Worm (Caenorhabditis elegans) whole organism, L3 larva: ENCODE measurements around the gene rpoa-12.

Experiments
- ZK546.5 ChIP-seq: sonication (generic microtip); optimal IDR thresholded peaks from 2 replicates; lab custom pipeline; 2017; ENCODE audit warnings: missing biosample characterization, missing genetic modification characterization
- aly-2 ChIP-seq: fragments of 150-350 bp; optimal IDR thresholded peaks from 2 replicates; lab custom pipeline; 2014; ENCODE audit warnings: missing biosample characterization, missing genetic modification characterization
- ama-1 ChIP-seq: fragments of 150-350 bp; optimal IDR thresholded peaks from 2 replicates; lab custom pipeline; 2018
- ceh-82 ChIP-seq: fragments of 150-350 bp; optimal IDR thresholded peaks from 2 replicates; lab custom pipeline; 2014; ENCODE audit warnings: missing biosample characterization, missing genetic modification characterization
- daf-12 ChIP-seq: fragments of 150-350 bp; optimal IDR thresholded peaks from 2 replicates; lab custom pipeline; 2014; ENCODE audit warnings: missing biosample characterization, missing genetic modification reagents, missing genetic modification characterization
- egl-5 ChIP-seq: fragments of 150-350 bp; optimal IDR thresholded peaks from 2 replicates; lab custom pipeline; 2017; ENCODE audit warnings: missing biosample characterization, missing genetic modification reagents, missing genetic modification characterization, inconsistent platforms
- elt-1 ChIP-seq: fragments of 150-350 bp; optimal IDR thresholded peaks from 2 replicates; lab custom pipeline; 2014; ENCODE audit warnings: missing biosample characterization, missing genetic modification characterization
- elt-2 ChIP-seq: sonication (generic microtip); optimal IDR thresholded peaks from 2 replicates; lab custom pipeline; 2016; ENCODE audit warnings: missing genetic modification reagents, mild to moderate bottlenecking, missing genetic modification characterization, missing compliant biosample characterization
- eor-1 ChIP-seq, 2 experiments: fragments of 150-350 bp; optimal IDR thresholded peaks; 2 replicates each; lab custom pipeline; 2014 to 2018; ENCODE audit warnings: missing biosample characterization in 2 of 2, missing genetic modification characterization in 2 of 2
- fkh-10 ChIP-seq: sonication (generic microtip); optimal IDR thresholded peaks from 2 replicates; lab custom pipeline; 2017; ENCODE audit warnings: missing biosample characterization, missing genetic modification reagents, missing genetic modification characterization
- fkh-2 ChIP-seq: fragments of 150-350 bp; optimal IDR thresholded peaks from 2 replicates; lab custom pipeline; 2014; ENCODE audit warnings: missing biosample characterization, missing genetic modification reagents, missing genetic modification characterization
- fos-1 ChIP-seq: fragments of 150-350 bp; optimal IDR thresholded peaks from 2 replicates; lab custom pipeline; 2014; ENCODE audit warnings: missing biosample characterization, missing genetic modification characterization
- hmg-11 ChIP-seq: sonication (generic microtip); optimal IDR thresholded peaks from 2 replicates; lab custom pipeline; 2016; ENCODE audit warnings: missing genetic modification characterization, missing compliant biosample characterization
- lin-15B ChIP-seq: fragments of 150-350 bp; optimal IDR thresholded peaks from 2 replicates; lab custom pipeline; 2014; ENCODE audit warnings: missing biosample characterization, missing genetic modification characterization
- lin-39 ChIP-seq: fragments of 150-350 bp; optimal IDR thresholded peaks from 2 replicates; lab custom pipeline; 2018; ENCODE audit warnings: missing biosample characterization, missing genetic modification reagents, missing genetic modification characterization
- lsy-12 ChIP-seq: sonication (generic microtip); optimal IDR thresholded peaks from 2 replicates; lab custom pipeline; 2016; ENCODE audit warnings: mild to moderate bottlenecking, missing genetic modification characterization, missing compliant biosample characterization
- nfya-1 ChIP-seq: sonication (generic microtip); optimal IDR thresholded peaks from 2 replicates; lab custom pipeline; 2017; ENCODE audit warnings: missing genetic modification characterization, mild to moderate bottlenecking, missing compliant biosample characterization, antibody characterized with exemption, moderate library complexity; ENCODE audit not compliant: insufficient read depth
- nhr-12 ChIP-seq: fragments of 150-350 bp; optimal IDR thresholded peaks from 2 replicates; lab custom pipeline; 2014; ENCODE audit warnings: missing biosample characterization, missing genetic modification characterization
- nhr-23 ChIP-seq: fragments of 150-350 bp; optimal IDR thresholded peaks from 2 replicates; lab custom pipeline; 2014; ENCODE audit warnings: missing biosample characterization, missing genetic modification reagents, missing genetic modification characterization
- nhr-237 ChIP-seq: fragments of 150-350 bp; optimal IDR thresholded peaks from 2 replicates; lab custom pipeline; 2014; ENCODE audit warnings: missing biosample characterization, missing genetic modification characterization
- nhr-25 ChIP-seq: sonication (generic microtip); optimal IDR thresholded peaks from 2 replicates; lab custom pipeline; 2017; ENCODE audit warnings: missing biosample characterization, missing genetic modification characterization
- nhr-43 ChIP-seq: sonication (generic microtip); optimal IDR thresholded peaks from 2 replicates; lab custom pipeline; 2016; ENCODE audit warnings: mild to moderate bottlenecking, missing genetic modification characterization, missing compliant biosample characterization; ENCODE audit not compliant: poor library complexity, severe bottlenecking
- nhr-67 ChIP-seq: fragments of 150-350 bp; optimal IDR thresholded peaks from 2 replicates; lab custom pipeline; 2014; ENCODE audit warnings: missing biosample characterization, missing genetic modification characterization
- nhr-76 ChIP-seq: fragments of 150-350 bp; sonication (generic microtip); optimal IDR thresholded peaks from 5 replicates; lab custom pipeline; 2014; ENCODE audit warnings: missing biosample characterization, missing genetic modification characterization
- pqm-1 ChIP-seq: fragments of 150-350 bp; optimal IDR thresholded peaks from 2 replicates; lab custom pipeline; 2017; ENCODE audit warnings: missing biosample characterization, missing genetic modification characterization, inconsistent platforms
- sea-2 ChIP-seq: fragments of 150-350 bp; sonication (generic microtip); optimal IDR thresholded peaks from 4 replicates; lab custom pipeline; 2014; ENCODE audit warnings: missing biosample characterization, missing genetic modification reagents, missing genetic modification characterization
- skn-1 ChIP-seq: fragments of 150-350 bp; optimal IDR thresholded peaks from 2 replicates; lab custom pipeline; 2014; ENCODE audit warnings: missing biosample characterization, missing genetic modification characterization
- snpc-4 ChIP-seq: fragments of 150-350 bp; optimal IDR thresholded peaks from 2 replicates; lab custom pipeline; 2014; ENCODE audit warnings: missing biosample characterization, missing genetic modification characterization
- unc-62 ChIP-seq: fragments of 150-350 bp; sonication (generic microtip); optimal IDR thresholded peaks from 4 replicates; lab custom pipeline; 2014; ENCODE audit warnings: missing biosample characterization, missing genetic modification reagents, missing genetic modification characterization
- ztf-4 ChIP-seq: fragments of 150-350 bp; optimal IDR thresholded peaks from 2 replicates; lab custom pipeline; 2014; ENCODE audit warnings: missing biosample characterization, missing genetic modification characterization

rpoa-12 gene

DNA sequence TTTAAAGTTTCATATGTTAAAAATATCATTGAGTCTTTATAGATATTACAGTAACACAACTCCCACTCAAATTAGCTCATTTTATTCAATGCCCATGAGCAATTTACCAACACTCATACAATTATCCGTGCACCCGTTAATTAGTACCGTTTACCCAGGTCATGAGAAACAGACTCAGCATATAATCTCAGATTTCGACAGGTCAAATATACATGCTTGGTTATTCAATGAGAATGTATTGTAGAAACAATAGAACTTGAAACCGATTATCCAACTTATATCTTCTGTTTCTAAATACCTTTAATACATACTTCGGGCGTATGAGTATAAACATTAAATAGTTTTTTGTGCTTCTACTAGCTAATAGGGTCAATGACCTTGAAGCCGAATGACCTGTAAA, 13.1 kb upstream of the rpoa-12 start:
- no peak for TF ChIP-seq nhr-25 (tag; lab: Kevin White, UChicago)
- no peak for TF ChIP-seq lin-15B (tag; lab: Kevin White, UChicago)

DNA sequence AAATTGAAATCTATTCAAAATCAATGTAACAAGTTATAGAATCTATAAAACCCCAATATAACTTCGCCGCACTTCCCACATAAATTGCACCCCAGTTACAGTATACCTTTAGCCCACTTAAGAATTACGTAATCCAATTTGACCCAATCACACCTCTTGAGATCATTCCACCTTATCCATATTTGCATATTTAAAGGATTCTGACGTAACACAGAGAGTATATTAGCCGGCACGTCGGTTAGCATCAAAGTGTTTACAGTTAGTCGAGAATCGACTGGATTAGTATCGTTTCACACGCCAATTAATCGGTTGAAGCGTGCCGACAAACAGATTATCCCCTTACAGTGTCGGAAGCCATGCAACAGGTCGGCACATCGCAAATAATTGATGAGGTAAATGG, 10.5 kb upstream of the rpoa-12 start:
- TF ChIP-seq fos-1 (tag; lab: Kevin White, UChicago) (no peak), nfya-1 (tag; lab: Kevin White, UChicago) (no peak), sea-2 (GFP tag; lab: Kevin White, UChicago) (no peak), fkh-10 (GFP tag; lab: Kevin White, UChicago) (no peak), hmg-11 (tag; lab: Kevin White, UChicago) (no peak)

DNA sequence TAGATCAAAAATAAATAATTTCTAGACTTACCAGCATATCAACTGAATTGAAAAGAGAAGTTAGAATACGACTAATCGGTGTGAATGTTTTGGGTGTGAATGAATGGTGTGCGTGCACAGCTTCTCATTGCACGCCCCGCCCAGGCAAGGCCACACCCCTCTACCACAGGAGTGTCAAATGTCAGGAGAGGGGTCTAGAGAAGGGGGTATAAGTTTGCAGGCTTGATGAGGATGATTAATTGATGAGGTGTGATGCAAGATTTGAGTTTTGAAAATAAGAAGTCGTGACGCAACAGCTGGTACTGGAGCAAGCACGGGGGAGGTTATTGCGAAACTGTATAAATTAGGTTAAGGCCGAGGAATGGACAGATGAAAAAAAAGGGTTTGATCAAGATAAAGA, 9.2 kb upstream of the rpoa-12 start, which contains the start of gene egl-1:
TSS of gene egl-1 (minus strand) at position 101 of the 400 bp plus-strand sequence.
- TF ChIP-seq daf-12 (tag; lab: Kevin White, UChicago) (no peak), ztf-4 (tag; lab: Kevin White, UChicago) (no peak), nhr-12 (tag; lab: Kevin White, UChicago) (no peak), nhr-237 (no peak)
- TF ChIP-seq, all 47 proteins: peak for 0

DNA sequence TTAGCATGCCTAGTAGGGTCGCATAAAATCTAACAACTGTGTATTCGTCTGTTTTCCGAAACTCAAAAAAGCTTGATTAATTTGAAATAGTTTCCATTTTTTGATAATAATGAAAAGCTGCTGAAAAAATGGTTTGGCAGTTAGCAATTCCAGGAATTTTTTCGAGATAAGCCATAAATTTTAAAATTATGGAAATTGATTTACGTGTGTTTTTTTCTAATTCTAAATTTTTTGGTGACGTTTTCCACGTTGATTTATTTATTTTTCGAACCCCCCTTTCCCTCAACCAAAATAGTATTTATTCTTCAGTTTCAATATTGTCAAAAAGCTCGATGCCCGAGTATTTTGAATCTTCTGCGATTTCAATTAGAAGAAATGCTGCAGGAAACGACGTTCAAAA, 5.8 kb upstream of the rpoa-12 start, which contains the start of gene F23B12.1:
TSS of gene F23B12.1 (plus strand) at position 301 of the 400 bp plus-strand sequence.
- no peak for TF ChIP-seq nhr-23 (tag; lab: Kevin White, UChicago)
- no peak for TF ChIP-seq nhr-43
- no peak for TF ChIP-seq lin-39
- TF ChIP-seq hmg-11 (tag; lab: Kevin White, UChicago) = no peak

DNA sequence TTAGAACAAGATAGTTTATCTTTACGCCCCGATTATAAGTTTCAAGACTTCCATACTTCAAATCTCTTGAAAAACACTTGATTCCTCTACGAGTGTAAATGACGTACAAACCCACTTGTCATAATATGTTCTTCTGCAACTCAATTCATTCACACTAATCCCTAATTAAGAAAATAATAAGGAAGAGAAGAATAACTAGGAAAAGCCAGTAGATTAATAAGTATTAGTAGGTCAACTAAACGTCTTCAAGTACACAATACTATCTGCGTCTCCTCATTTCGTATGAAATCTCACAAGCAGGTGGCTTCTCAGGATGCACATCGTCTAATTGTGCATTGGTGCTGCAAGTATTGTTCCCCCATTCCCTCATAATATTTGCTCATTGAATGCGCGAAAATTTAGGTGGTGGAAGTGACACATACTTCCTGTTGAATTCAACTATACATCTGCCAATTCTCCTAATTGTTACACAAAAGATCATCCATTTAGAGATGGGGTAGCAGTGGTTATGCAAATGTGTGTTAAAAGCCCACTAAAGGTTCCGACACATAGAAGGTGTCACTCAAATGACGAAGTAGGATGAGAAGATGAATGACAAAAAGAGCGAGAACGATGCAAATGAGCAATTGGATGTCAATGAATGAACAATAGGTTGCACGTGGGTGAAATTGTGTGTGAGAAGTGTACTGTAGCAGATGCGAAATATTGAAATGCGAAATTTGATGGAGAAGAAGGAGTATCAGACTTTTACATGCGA, 4.1 kb upstream of the rpoa-12 start:
- TF ChIP-seq elt-1 (tag; lab: Kevin White, UChicago) (no peak), ZK546.5 (no peak), elt-2 (tag; lab: Kevin White, UChicago) (no peak), daf-12 (tag; lab: Kevin White, UChicago) (no peak), eor-1 (tag; optimal IDR thresholded peaks at IDR 0.05; lab: Kevin White, UChicago) (no peak), aly-2 (tag; lab: Kevin White, UChicago) (no peak), lin-15B (tag; lab: Kevin White, UChicago) (no peak), egl-5 (tag; lab: Kevin White, UChicago) (no peak), skn-1 (tag; lab: Kevin White, UChicago) (no peak), unc-62 (GFP tag; lab: Kevin White, UChicago) (no peak), snpc-4 (no peak), fkh-2 (tag; lab: Kevin White, UChicago) (no peak), lsy-12 (tag; lab: Kevin White, UChicago) (no peak), nhr-43 (no peak), nhr-76 (tag; lab: Kevin White, UChicago) (no peak), nhr-67 (tag; lab: Kevin White, UChicago) (no peak), lin-39 (no peak)

DNA sequence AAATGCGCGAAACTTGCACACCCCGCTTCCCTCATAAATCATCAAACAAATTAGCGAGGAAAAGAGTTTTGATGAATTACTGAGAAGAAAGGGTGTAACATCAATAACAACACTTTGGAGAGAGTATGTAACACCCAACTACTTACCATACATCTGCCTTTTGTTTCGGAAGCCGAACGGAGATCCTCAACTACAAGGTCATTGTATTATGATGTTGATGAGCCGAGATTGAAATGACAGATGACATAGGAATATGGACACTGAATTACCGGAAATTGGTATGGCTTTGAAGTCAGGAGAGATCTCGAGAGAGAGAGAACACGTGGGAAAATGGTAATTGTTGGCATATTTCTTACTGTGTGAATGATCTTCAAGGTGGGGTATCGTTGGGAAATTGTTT, 2.9 kb upstream of the rpoa-12 start:
- TF ChIP-seq pqm-1 (tag; lab: Kevin White, UChicago) (no peak), ceh-82 (tag; lab: Kevin White, UChicago) (no peak)
- TF ChIP-seq, all 47 proteins: peak for 0

DNA sequence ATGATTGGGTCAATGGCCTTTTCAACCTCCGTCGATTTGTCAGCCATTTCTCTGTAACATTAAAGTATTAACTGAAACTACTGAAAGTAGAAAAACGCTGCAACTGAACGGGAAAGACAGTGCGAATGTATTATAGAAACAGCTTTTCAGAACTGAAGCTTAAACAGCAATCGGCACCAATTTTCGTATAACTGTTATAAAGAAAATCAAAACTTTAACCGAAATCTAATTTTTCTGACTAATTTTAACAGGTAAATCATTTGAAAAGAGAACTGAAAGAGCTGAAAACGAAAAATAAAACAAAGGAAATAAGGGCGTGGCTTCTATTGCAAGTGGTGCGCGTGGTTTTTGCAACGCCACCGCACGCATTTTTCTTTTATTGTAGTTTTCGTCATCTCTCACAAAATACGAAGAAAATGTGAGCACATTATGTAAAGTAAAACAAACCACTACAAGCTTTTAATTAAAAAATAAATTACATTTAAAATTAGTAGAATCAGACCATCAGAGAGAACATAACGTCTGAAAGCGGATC, 1.9 kb upstream of the rpoa-12 start, which contains the start of gene rrsr-1:
TSS of gene rrsr-1 (minus strand) at position 51 of the 535 bp plus-strand sequence.
- no peak for TF ChIP-seq ztf-4 (tag; lab: Kevin White, UChicago)
- TF ChIP-seq nhr-43 = peak; percentile 53
- peak; percentile 46 for TF ChIP-seq egl-5 (tag; lab: Kevin White, UChicago)
- peak; percentile 54 for TF ChIP-seq snpc-4
- TF ChIP-seq ceh-82 (tag; lab: Kevin White, UChicago) = no peak
- TF ChIP-seq ama-1 (lab: Kevin White, UChicago) = no peak
- no peak for TF ChIP-seq eor-1 (tag; optimal IDR thresholded peaks at IDR 0.05; lab: Kevin White, UChicago)
- peak; percentile 5 for TF ChIP-seq lin-15B (tag; lab: Kevin White, UChicago)
